Fruit fly (Drosophila melanogaster): ENCODE results near the gene osp.

Gene osp

DNA sequence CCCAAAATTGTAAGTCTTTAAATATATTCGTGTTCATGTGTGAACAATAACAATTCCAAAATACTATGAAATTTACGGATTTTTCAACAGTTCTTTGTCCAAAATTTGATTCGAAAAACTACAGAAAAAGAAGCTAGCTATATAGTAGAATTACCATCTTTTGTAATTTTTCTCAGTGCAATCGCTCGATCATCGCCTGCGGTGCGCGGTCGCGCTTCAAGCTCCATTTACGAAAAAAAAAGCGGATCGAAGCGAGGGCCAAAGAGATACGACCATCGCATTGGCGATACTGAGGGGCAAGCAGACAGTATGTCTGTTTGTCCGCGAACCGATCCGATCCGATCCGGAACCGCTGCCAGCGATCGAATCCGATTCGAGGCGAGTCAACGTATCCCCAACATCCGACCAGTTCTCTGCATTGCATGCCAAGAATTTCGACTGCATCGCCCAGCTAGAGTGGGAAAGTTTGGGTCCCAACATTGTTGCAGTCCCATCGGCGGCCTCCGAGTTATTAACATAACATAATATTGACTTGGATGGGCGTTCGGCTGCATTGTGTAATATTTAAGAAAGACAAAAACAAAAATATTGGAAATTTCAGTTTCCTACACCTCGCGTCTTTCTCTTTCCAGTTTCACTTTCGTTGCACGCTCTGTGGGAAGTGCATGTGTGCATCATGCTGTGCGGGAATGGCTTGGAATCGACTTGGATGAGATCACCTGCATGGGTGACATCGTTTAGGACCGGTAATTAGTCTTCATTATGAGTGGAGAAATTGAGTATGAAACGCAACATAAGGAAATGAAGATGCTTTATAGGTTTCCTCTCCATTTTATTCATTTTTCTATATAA is 37.2 kb downstream of the osp start:
- TF ChIP-seq Pif1B (GFP tag; optimal IDR thresholded peaks at IDR 0.05) (no peak), CG10348 (GFP tag; IDR thresholded peaks at IDR 0.05) (no peak; the same call in 1 of the 2 replicates), gl (tag; optimal IDR thresholded peaks at IDR 0.05) (no peak), CG9948 (tag; optimal IDR thresholded peaks at IDR 0.05) (peak; percentile 45), CG32121 (GFP tag; IDR thresholded peaks at IDR 0.05) (0 out of 2 replicates have a peak, but pooled peaks have one; percentile 10), Snoo (tag; optimal IDR thresholded peaks at IDR 0.05) (no peak), fd96Ca (GFP tag; IDR thresholded peaks at IDR 0.05) (peak; percentile 61; the same call in 2 of the 3 replicates), CG4496 (GFP tag; IDR thresholded peaks at IDR 0.05) (peak; percentile 56; the same call in 2 of the 3 replicates), CG8301 (tag; optimal IDR thresholded peaks at IDR 0.05) (peak; percentile 32), EcR (GFP tag; optimal IDR thresholded peaks at IDR 0.05) (peak; percentile 60), Pif1A (GFP tag; optimal IDR thresholded peaks at IDR 0.05) (peak; percentile 36), CG8159 (tag; optimal IDR thresholded peaks at IDR 0.05) (peak; percentile 74), CG34367 (tag; optimal IDR thresholded peaks at IDR 0.05) (peak; percentile 28), CG14655 (GFP tag; optimal IDR thresholded peaks at IDR 0.05) (peak; percentile 54), CG17806 (tag; optimal IDR thresholded peaks at IDR 0.05) (peak; percentile 61), CG15710 (tag; optimal IDR thresholded peaks at IDR 0.05) (peak; percentile 56), CG12605 (GFP tag; IDR thresholded peaks at IDR 0.05) (no peak; the same call in 1 of the 2 replicates), D1 (tag; optimal IDR thresholded peaks at IDR 0.05) (no peak), CG13204 (GFP tag; optimal IDR thresholded peaks at IDR 0.05) (peak; percentile 64)

DNA sequence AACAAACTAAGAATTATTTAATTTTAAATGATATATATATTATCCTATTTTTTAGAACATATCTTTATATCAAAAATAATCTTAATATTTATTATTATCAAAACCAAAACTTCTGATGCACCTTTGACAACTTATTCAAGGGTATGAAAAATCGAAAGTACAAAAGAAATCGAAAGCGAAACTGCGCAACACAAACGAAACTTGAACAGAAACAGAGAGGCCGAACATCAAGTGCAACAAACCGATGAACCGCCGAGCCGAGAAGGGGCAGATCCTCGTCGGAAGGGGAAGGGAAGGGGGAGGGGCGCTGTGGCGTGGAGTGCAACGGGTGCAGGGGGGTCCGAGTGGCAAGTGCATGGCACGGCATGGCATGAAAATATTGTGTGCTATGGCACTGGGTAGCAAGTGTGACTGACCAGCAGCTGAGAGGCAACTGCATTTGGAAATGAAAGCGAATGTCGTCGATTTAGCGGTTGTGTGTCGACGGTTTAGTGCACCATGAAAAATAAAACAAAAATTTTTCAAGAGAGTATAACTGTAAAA is 47.0 kb downstream of the osp start:
- peak; percentile 57 for TF ChIP-seq Ets98B (GFP tag; IDR thresholded peaks at IDR 0.05)
- peak; percentile 93 for TF ChIP-seq EcR (GFP tag; optimal IDR thresholded peaks at IDR 0.05)
- TF ChIP-seq CG4496 (GFP tag; IDR thresholded peaks at IDR 0.05): peak; percentile 76
- TF ChIP-seq CG32121 (GFP tag; IDR thresholded peaks at IDR 0.05): peak; percentile 24; the same call in 1 of the 2 replicates
- peak; percentile 57 for TF ChIP-seq CG13204 (GFP tag; optimal IDR thresholded peaks at IDR 0.05)
- TF ChIP-seq fd96Ca (GFP tag; IDR thresholded peaks at IDR 0.05): peak; percentile 43; the same call in 2 of the 3 replicates
- no peak for TF ChIP-seq CG17806 (tag; optimal IDR thresholded peaks at IDR 0.05)
- TF ChIP-seq Pif1A (GFP tag; optimal IDR thresholded peaks at IDR 0.05): no peak

DNA sequence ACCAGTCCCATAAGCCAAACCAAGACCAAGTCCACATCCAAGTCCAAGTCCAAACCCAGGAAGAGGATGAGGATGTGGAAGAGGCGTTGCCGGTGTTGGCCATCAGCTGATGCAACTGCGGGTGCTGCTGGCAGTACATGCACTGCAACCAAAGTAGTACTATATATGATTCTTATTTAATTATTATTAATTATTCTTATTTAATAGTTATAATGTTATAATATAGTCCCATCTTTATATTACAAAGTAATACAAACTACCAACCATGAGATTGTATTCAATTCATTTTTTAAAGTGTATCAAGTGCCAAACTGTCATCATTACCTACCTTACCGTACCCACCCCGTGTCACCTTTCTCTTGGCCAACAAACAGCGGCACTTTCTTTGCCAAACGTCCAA is 54.2 kb downstream of the osp start:
- TF ChIP-seq Snoo (tag; optimal IDR thresholded peaks at IDR 0.05) (peak; percentile 43), CG8159 (tag; optimal IDR thresholded peaks at IDR 0.05) (peak; percentile 3), Ets98B (GFP tag; IDR thresholded peaks at IDR 0.05) (peak; percentile 32; the same call in 1 of the 2 replicates), rn (GFP tag; IDR thresholded peaks at IDR 0.05) (peak; percentile 37; the same call in 1 of the 2 replicates), CG8301 (tag; optimal IDR thresholded peaks at IDR 0.05) (peak; percentile 52), CG4496 (GFP tag; IDR thresholded peaks at IDR 0.05) (no peak), fd96Ca (GFP tag; IDR thresholded peaks at IDR 0.05) (no peak; the same call in 2 of the 3 replicates), EcR (GFP tag; optimal IDR thresholded peaks at IDR 0.05) (no peak), CG14655 (GFP tag; optimal IDR thresholded peaks at IDR 0.05) (peak; percentile 54)

DNA sequence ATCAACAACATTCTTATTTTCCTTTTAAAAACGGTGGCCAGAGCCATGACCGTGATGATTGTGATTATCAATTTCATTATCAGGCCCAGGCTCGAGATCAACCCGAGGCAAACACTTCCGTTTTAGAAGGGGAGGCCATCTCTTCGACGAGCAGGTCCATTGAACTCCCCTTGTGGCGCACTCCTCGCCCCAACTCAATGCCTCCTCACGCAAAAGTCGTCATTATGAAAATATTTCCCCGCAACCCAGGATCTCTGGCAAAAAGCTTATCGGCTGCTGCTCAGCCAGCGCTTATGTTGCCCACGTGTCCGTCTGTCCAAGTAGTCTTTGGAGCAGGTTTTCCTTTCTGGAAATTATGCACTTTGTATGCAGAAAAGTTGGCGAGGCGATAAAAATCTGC is 56.3 kb downstream of the osp start:
- TF ChIP-seq EcR (GFP tag; optimal IDR thresholded peaks at IDR 0.05) (peak; percentile 55), CG4496 (GFP tag; IDR thresholded peaks at IDR 0.05) (no peak)

DNA sequence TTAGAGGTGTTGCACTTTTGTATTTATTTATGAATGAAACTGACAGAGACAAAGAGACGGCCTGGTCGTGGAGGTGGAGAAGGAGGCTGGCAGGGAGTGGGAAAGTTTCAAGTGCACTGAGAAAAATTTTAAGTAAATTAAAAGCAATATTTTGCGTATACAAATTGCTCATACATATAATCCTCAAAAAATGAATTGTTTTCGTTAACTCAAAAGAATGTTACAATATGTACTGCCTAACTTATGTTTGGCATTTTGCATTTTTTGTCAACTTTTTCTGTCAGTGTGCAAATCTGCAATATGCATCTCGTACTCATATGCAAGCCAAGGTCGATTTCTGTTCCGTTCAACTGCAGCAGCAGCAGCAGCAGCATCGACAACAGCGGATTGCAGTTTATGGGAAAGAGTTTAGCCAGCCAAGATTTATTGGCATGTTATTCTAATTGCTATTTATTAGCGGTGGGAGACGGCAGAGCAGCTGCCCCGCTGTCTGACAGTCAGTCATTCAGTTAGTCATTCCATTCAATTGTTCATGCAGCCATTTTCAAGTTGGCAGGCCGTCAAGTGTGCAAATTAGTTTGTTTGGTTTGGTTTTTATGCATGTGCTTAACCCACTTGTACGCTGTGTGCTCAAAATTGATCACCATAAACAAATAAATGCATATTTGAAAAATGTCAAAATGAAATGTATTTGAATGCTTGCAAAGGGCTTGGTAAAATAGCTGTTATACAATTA is 58.0 kb downstream of the osp start:
- TF ChIP-seq CG4496 (GFP tag; IDR thresholded peaks at IDR 0.05) (peak; percentile 85), CG32121 (GFP tag; IDR thresholded peaks at IDR 0.05) (peak; percentile 82), CG8159 (tag; optimal IDR thresholded peaks at IDR 0.05) (peak; percentile 69), CG9948 (tag; optimal IDR thresholded peaks at IDR 0.05) (peak; percentile 60), Pif1B (GFP tag; optimal IDR thresholded peaks at IDR 0.05) (peak; percentile 68), D1 (tag; optimal IDR thresholded peaks at IDR 0.05) (no peak), EcR (GFP tag; optimal IDR thresholded peaks at IDR 0.05) (no peak), CG12605 (GFP tag; IDR thresholded peaks at IDR 0.05) (peak; percentile 69), Ets98B (GFP tag; IDR thresholded peaks at IDR 0.05) (peak; percentile 77), CG13204 (GFP tag; optimal IDR thresholded peaks at IDR 0.05) (peak; percentile 9), CG34367 (tag; optimal IDR thresholded peaks at IDR 0.05) (peak; percentile 71), gl (tag; optimal IDR thresholded peaks at IDR 0.05) (peak; percentile 14), CG14655 (GFP tag; optimal IDR thresholded peaks at IDR 0.05) (peak; percentile 79), Snoo (tag; optimal IDR thresholded peaks at IDR 0.05) (peak; percentile 23), fd96Ca (GFP tag; IDR thresholded peaks at IDR 0.05) (peak; percentile 65), rn (GFP tag; IDR thresholded peaks at IDR 0.05) (peak; percentile 64; the same call in 1 of the 2 replicates), CG17806 (tag; optimal IDR thresholded peaks at IDR 0.05) (peak; percentile 68), CG10348 (GFP tag; IDR thresholded peaks at IDR 0.05) (no peak), Pif1A (GFP tag; optimal IDR thresholded peaks at IDR 0.05) (peak; percentile 75), CG15710 (tag; optimal IDR thresholded peaks at IDR 0.05) (peak; percentile 63), CG8301 (tag; optimal IDR thresholded peaks at IDR 0.05) (peak; percentile 75)
